Fruit fly (Drosophila melanogaster): Measurements from ENCODE around the gene CG6503.

DNA sequence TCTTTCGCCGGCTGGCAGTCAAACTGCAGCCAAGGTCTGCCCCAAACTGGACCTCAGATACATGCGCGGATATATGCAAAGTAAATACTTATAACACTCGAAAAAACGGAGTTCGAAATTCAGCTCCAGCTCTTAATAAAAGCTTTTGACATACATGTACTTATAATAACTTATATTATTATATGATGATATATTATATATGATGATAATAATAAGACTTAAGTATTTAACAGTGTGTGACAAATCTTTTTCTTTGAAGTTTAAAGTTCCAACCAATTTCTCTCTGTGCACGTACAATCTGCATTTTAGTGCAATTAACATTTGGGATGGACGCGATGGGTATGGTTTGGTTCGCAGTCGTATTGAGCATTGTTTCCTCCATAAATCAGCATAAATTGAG lies 4.7 kb upstream of the CG6503 start:
- TF ChIP-seq CG8478 (optimal IDR thresholded peaks at IDR 0.05) (no peak), CTCF (optimal IDR thresholded peaks at IDR 0.05) (no peak)

Data from S2 (cell line).